Worm (Caenorhabditis elegans): ENCODE data around the gene lipl-4.

ce11 chrV:6544999-6545398 lies 5.0 kb upstream of the lipl-4 start:
- no peak for TF ChIP-seq ZK546.5 (tag; optimal IDR thresholded peaks at IDR 0.05)
- TF ChIP-seq ztf-11 (tag; optimal IDR thresholded peaks at IDR 0.05): no peak
- TF ChIP-seq nhr-77 (tag; optimal IDR thresholded peaks at IDR 0.05): no peak
- TF ChIP-seq unc-62 (GFP tag; optimal IDR thresholded peaks at IDR 0.05): no peak
- no peak for TF ChIP-seq nhr-25 (tag; optimal IDR thresholded peaks at IDR 0.05)
- no peak for TF ChIP-seq aly-2 (tag; optimal IDR thresholded peaks at IDR 0.05)

Data from whole organism, L2 larva.